Fruit fly (Drosophila melanogaster) whole organism, prepupa: Measurements from ENCODE around the gene ksr.

ENCODE experiments used
- CG10631 ChIP-seq: fragments of 200-800 bp; sonication (Bioruptor generic); optimal IDR thresholded peaks from 2 replicates; lab custom pipeline; 2016; ENCODE audit warnings: missing biosample characterization, missing genetic modification characterization
- CG10669 ChIP-seq: fragments of 200-800 bp; sonication (Bioruptor generic); optimal IDR thresholded peaks from 3 replicates; lab custom pipeline; 2018; ENCODE audit warnings: missing biosample characterization, mild to moderate bottlenecking, missing genetic modification characterization, moderate library complexity
- CG11294 ChIP-seq: fragments of 200-800 bp; sonication (Bioruptor generic); IDR thresholded peaks from 2 replicates; pipeline ENCODE4 v1.3.6; 2022; ENCODE audit warnings: missing biosample characterization, missing genetic modification characterization
- CG11762 ChIP-seq: fragments of 200-800 bp; sonication (Bioruptor generic); optimal IDR thresholded peaks from 3 replicates; lab custom pipeline; 2016; ENCODE audit warnings: missing biosample characterization, missing genetic modification characterization; ENCODE audit not compliant: insufficient read depth
- CG15336 ChIP-seq: fragments of 200-800 bp; sonication (Bioruptor generic); IDR thresholded peaks from 2 replicates; pipeline ENCODE4 v1.3.6; 2022; ENCODE audit warnings: missing biosample characterization, missing genetic modification characterization
- CG1621 ChIP-seq: fragments of 200-800 bp; sonication (Bioruptor generic); optimal IDR thresholded peaks from 3 replicates; lab custom pipeline; 2018; ENCODE audit warnings: missing biosample characterization, mild to moderate bottlenecking, missing genetic modification characterization
- CG16779 ChIP-seq: fragments of 200-800 bp; sonication (Bioruptor generic); optimal IDR thresholded peaks from 3 replicates; lab custom pipeline; 2017; ENCODE audit warnings: missing biosample characterization, mild to moderate bottlenecking, missing genetic modification characterization
- CG31627 ChIP-seq: fragments of 200-800 bp; sonication (Bioruptor generic); optimal IDR thresholded peaks from 3 replicates; lab custom pipeline; 2016; ENCODE audit warnings: missing biosample characterization, missing genetic modification characterization
- CG32006 ChIP-seq: fragments of 200-800 bp; sonication (Bioruptor generic); optimal IDR thresholded peaks from 3 replicates; lab custom pipeline; 2017; ENCODE audit warnings: missing biosample characterization, mild to moderate bottlenecking, missing genetic modification characterization
- CG3919 ChIP-seq: fragments of 200-800 bp; sonication (Bioruptor generic); optimal IDR thresholded peaks from 3 replicates; lab custom pipeline; 2016; ENCODE audit warnings: missing biosample characterization, missing genetic modification characterization
- CG4318 ChIP-seq: fragments of 200-800 bp; sonication (Bioruptor generic); optimal IDR thresholded peaks from 3 replicates; lab custom pipeline; 2017; ENCODE audit warnings: missing biosample characterization, mild to moderate bottlenecking, missing genetic modification characterization
- CG6276 ChIP-seq: fragments of 200-800 bp; sonication (Bioruptor generic); optimal IDR thresholded peaks from 2 replicates; lab custom pipeline; 2017; ENCODE audit warnings: missing biosample characterization, mild to moderate bottlenecking, missing genetic modification characterization
- CG6792 ChIP-seq: fragments of 200-800 bp; sonication (Bioruptor generic); optimal IDR thresholded peaks from 3 replicates; lab custom pipeline; 2016; ENCODE audit warnings: missing biosample characterization, missing genetic modification characterization
- CG6808 ChIP-seq: fragments of 200-800 bp; sonication (Bioruptor generic); optimal IDR thresholded peaks from 3 replicates; lab custom pipeline; 2017; ENCODE audit warnings: missing biosample characterization, missing genetic modification characterization, mild to moderate bottlenecking, moderate library complexity, missing genetic modification reagents
- CG6854 ChIP-seq: fragments of 200-800 bp; sonication (Bioruptor generic); optimal IDR thresholded peaks from 2 replicates; lab custom pipeline; 2017; ENCODE audit warnings: missing biosample characterization, mild to moderate bottlenecking, missing genetic modification characterization
- CG8119 ChIP-seq: fragments of 200-800 bp; sonication (Bioruptor generic); IDR thresholded peaks from 3 replicates; pipeline ENCODE4 v1.3.6; 2022; ENCODE audit warnings: missing biosample characterization, missing genetic modification characterization
- CG8319 ChIP-seq: fragments of 200-800 bp; sonication (Bioruptor generic); optimal IDR thresholded peaks from 3 replicates; lab custom pipeline; 2016; ENCODE audit warnings: missing biosample characterization, missing genetic modification characterization
- CG8632 ChIP-seq: fragments of 200-800 bp; sonication (Bioruptor generic); optimal IDR thresholded peaks from 3 replicates; lab custom pipeline; 2016; ENCODE audit warnings: missing biosample characterization, missing genetic modification characterization
- CG9139 ChIP-seq: fragments of 200-800 bp; sonication (Bioruptor generic); optimal IDR thresholded peaks from 3 replicates; lab custom pipeline; 2017; ENCODE audit warnings: missing biosample characterization, mild to moderate bottlenecking, missing genetic modification characterization
- Eip75B ChIP-seq: fragments of 200-800 bp; sonication (Bioruptor generic); optimal IDR thresholded peaks from 3 replicates; lab custom pipeline; 2016; ENCODE audit warnings: missing biosample characterization, missing genetic modification characterization
- Eip78C ChIP-seq: fragments of 200-800 bp; sonication (Bioruptor generic); peaks from one replicate; lab custom pipeline; 2016; ENCODE audit warnings: missing biosample characterization, missing genetic modification characterization
- Eip93F ChIP-seq: fragments of 200-800 bp; sonication (Bioruptor generic); optimal IDR thresholded peaks from 2 replicates; lab custom pipeline; 2016; ENCODE audit warnings: missing biosample characterization, mild to moderate bottlenecking, missing genetic modification characterization
- Ets21C ChIP-seq: fragments of 200-800 bp; sonication (Bioruptor generic); optimal IDR thresholded peaks from 3 replicates; lab custom pipeline; 2016; ENCODE audit warnings: missing biosample characterization, missing genetic modification characterization
- Ets96B ChIP-seq: fragments of 200-800 bp; optimal IDR thresholded peaks from 2 replicates; lab custom pipeline; 2019; ENCODE audit warnings: missing biosample characterization, mild to moderate bottlenecking, missing genetic modification characterization, moderate library complexity
- Gug ChIP-seq: fragments of 200-800 bp; sonication (Bioruptor generic); IDR thresholded peaks from 2 replicates; pipeline ENCODE4 v1.3.6; 2022; ENCODE audit warnings: missing biosample characterization, missing genetic modification characterization
- Hr38 ChIP-seq: sonication (Bioruptor generic); optimal IDR thresholded peaks from 2 replicates; lab custom pipeline; 2016; ENCODE audit warnings: missing biosample characterization, missing genetic modification characterization
- Met ChIP-seq: fragments of 200-800 bp; sonication (Bioruptor generic); optimal IDR thresholded peaks from 3 replicates; lab custom pipeline; 2016; ENCODE audit warnings: missing biosample characterization, missing genetic modification characterization
- Smox ChIP-seq: fragments of 200-800 bp; sonication (Bioruptor generic); optimal IDR thresholded peaks from 3 replicates; lab custom pipeline; 2016; ENCODE audit warnings: missing biosample characterization, missing genetic modification characterization
- Sox14 ChIP-seq: fragments of 200-800 bp; sonication (Bioruptor generic); optimal IDR thresholded peaks from 3 replicates; lab custom pipeline; 2016; ENCODE audit warnings: missing biosample characterization, missing genetic modification characterization
- Sox15 ChIP-seq: fragments of 200-800 bp; sonication (Bioruptor generic); optimal IDR thresholded peaks from 3 replicates; lab custom pipeline; 2016; ENCODE audit warnings: missing biosample characterization, missing genetic modification characterization
- acj6 ChIP-seq: fragments of 200-800 bp; sonication (Bioruptor generic); optimal IDR thresholded peaks from 3 replicates; lab custom pipeline; 2016; ENCODE audit warnings: missing biosample characterization, missing genetic modification characterization
- cyc ChIP-seq: fragments of 200-800 bp; sonication (Bioruptor generic); optimal IDR thresholded peaks from 3 replicates; lab custom pipeline; 2016; ENCODE audit warnings: missing biosample characterization, missing genetic modification characterization
- dac ChIP-seq: fragments of 200-800 bp; sonication (Bioruptor generic); optimal IDR thresholded peaks from 2 replicates; lab custom pipeline; 2017; ENCODE audit warnings: missing biosample characterization, mild to moderate bottlenecking, missing genetic modification characterization
- eg ChIP-seq: fragments of 200-800 bp; sonication (Bioruptor generic); IDR thresholded peaks from 3 replicates; pipeline ENCODE4 v1.3.6; 2022; ENCODE audit warnings: missing biosample characterization, missing genetic modification characterization
- esn ChIP-seq: fragments of 200-800 bp; sonication (Bioruptor generic); optimal IDR thresholded peaks from 2 replicates; lab custom pipeline; 2016; ENCODE audit warnings: missing biosample characterization, mild to moderate bottlenecking, missing genetic modification characterization, moderate library complexity
- fd59A ChIP-seq: fragments of 200-800 bp; sonication (Bioruptor generic); optimal IDR thresholded peaks from 2 replicates; lab custom pipeline; 2017; ENCODE audit warnings: missing biosample characterization, mild to moderate bottlenecking, missing genetic modification characterization, missing genetic modification reagents
- fd85E ChIP-seq: fragments of 200-800 bp; sonication (Bioruptor generic); optimal IDR thresholded peaks from 3 replicates; lab custom pipeline; 2016; ENCODE audit warnings: missing biosample characterization, missing genetic modification characterization
- lz ChIP-seq: fragments of 200-800 bp; sonication (Bioruptor generic); optimal IDR thresholded peaks from 3 replicates; lab custom pipeline; 2016; ENCODE audit warnings: missing biosample characterization, missing genetic modification characterization
- net ChIP-seq: fragments of 200-800 bp; sonication (Bioruptor generic); optimal IDR thresholded peaks from 3 replicates; lab custom pipeline; 2016; ENCODE audit warnings: missing biosample characterization, missing genetic modification characterization
- pdm3 ChIP-seq: fragments of 200-800 bp; sonication (Bioruptor generic); optimal IDR thresholded peaks from 3 replicates; lab custom pipeline; 2016; ENCODE audit warnings: missing biosample characterization, missing genetic modification characterization
- spab ChIP-seq: fragments of 200-800 bp; sonication (Bioruptor generic); optimal IDR thresholded peaks from 2 replicates; lab custom pipeline; 2017; ENCODE audit warnings: missing biosample characterization, mild to moderate bottlenecking, missing genetic modification characterization, missing genetic modification reagents
- ss ChIP-seq, 2 experiments: fragments of 200-800 bp; sonication (Bioruptor generic); optimal IDR thresholded peaks; 2 replicates in 1 of 2; 3 replicates in 1 of 2; lab custom pipeline; 2017 to 2018; ENCODE audit warnings: mild to moderate bottlenecking in 2 of 2, missing biosample characterization in 2 of 2, missing genetic modification characterization in 2 of 2, moderate library complexity in 1 of 2
- svp ChIP-seq: fragments of 200-800 bp; sonication (Bioruptor generic); peaks from one replicate; lab custom pipeline; 2016; ENCODE audit warnings: missing biosample characterization, missing genetic modification characterization
- vri ChIP-seq: fragments of 200-800 bp; sonication (Bioruptor generic); optimal IDR thresholded peaks from 3 replicates; lab custom pipeline; 2016; ENCODE audit warnings: missing biosample characterization, mild to moderate bottlenecking, missing genetic modification characterization

ksr gene

dm6 chr3R:5518627-5519026, 34.9 kb upstream of the ksr start (continued):
- TF ChIP-seq cyc (GFP tag; lab: Kevin White, UChicago), result peak; percentile 60
- peak; percentile 61; the same call in 1 of the 3 replicates for TF ChIP-seq CG8119 (GFP tag; lab: Robert Waterston, UW)
- TF ChIP-seq fd85E (GFP tag; lab: Kevin White, UChicago), result no peak
- TF ChIP-seq svp, result peak; percentile 91
- TF ChIP-seq CG6808 (GFP tag; lab: Kevin White, UChicago), result peak; percentile 65
- TF ChIP-seq Gug (GFP tag; lab: Robert Waterston, UW), result peak; percentile 43; the same call in 1 of the 2 replicates
- peak; percentile 40 to 93 for TF ChIP-seq ss (GFP tag; optimal IDR thresholded peaks at IDR 0.05; lab: Kevin White, UChicago)
- peak; percentile 51 for TF ChIP-seq CG8319 (GFP tag; lab: Kevin White, UChicago)
- peak; percentile 78 for TF ChIP-seq CG32006 (GFP tag; lab: Kevin White, UChicago)
- TF ChIP-seq acj6 (GFP tag; lab: Kevin White, UChicago), result peak; percentile 63
- TF ChIP-seq eg, result peak; percentile 75
- peak; percentile 94 for TF ChIP-seq Eip78C (GFP tag; lab: Kevin White, UChicago)
- peak; percentile 74 for TF ChIP-seq CG10669 (GFP tag; lab: Kevin White, UChicago)
- peak; percentile 11 for TF ChIP-seq CG11762 (GFP tag; lab: Kevin White, UChicago)
- peak; percentile 72 for TF ChIP-seq CG31627
- TF ChIP-seq dac, result peak; percentile 43
- TF ChIP-seq CG4318 (GFP tag; lab: Kevin White, UChicago), result peak; percentile 40
- peak; percentile 60 for TF ChIP-seq CG6792 (GFP tag; lab: Kevin White, UChicago)
- TF ChIP-seq pdm3 (GFP tag; lab: Kevin White, UChicago), result peak; percentile 74
- peak; percentile 62 for TF ChIP-seq CG6276
- TF ChIP-seq net (GFP tag; lab: Kevin White, UChicago), result peak; percentile 73

- no peak for TF ChIP-seq CG31627
- peak; percentile 90 for TF ChIP-seq svp
Observed at dm6 chr3R:5517876-5518211, 34.1 kb upstream of the ksr start.

DNA sequence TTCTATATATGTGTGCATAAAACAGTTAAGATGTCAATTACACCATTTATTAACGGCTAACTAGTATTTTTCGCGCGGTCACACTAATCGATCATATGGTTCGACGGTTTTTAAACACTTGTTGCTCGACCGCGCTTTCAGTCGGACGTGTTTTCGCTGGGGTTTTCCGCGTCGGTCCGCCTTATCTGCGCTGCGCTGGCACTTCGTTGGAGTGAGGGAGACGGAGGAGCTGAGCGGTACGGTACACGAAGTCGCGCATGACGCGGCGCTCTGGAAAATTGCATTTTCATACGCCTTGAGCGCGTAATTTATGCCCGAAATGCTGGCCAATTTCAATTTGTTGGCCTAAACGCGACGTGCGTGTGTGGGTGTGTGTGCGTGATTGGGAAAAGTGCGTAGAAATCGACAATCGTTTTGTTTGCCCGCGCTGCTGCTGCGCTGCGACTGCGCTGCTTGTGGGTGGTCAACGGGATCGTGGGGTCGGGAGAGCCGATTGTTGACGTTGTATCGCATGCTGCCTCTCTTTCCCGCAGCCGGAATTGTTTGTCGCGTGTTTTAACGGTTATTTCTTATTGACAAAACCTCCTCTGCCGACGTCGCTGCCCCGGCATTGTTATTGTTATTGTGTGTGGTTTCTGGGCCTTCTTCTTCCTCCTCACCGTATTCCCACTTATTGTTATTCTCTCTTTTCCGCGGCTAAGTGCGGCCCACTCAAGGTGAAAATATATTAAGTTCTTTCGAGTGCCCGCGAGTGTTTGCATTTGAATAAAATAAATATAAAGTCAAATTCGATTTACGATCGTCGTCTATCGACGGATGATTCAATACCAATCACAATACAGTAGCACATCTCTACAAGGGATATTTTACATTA, 33.5 kb upstream of the ksr start, which contains the start of gene Itpr:
TSS of gene Itpr (plus strand) at position 116 of the 874 bp plus-strand sequence.
- TF ChIP-seq spab (GFP tag; lab: Kevin White, UChicago) (no peak), CG8319 (GFP tag; lab: Kevin White, UChicago) (no peak), lz (GFP tag; lab: Kevin White, UChicago) (no peak), CG4318 (GFP tag; lab: Kevin White, UChicago) (no peak), net (GFP tag; lab: Kevin White, UChicago) (no peak), Ets21C (no peak), dac (no peak), svp (peak; percentile 93), Sox14 (GFP tag; lab: Kevin White, UChicago) (peak; percentile 14), Eip75B (GFP tag; lab: Kevin White, UChicago) (no peak), CG32006 (GFP tag; lab: Kevin White, UChicago) (no peak), CG6792 (GFP tag; lab: Kevin White, UChicago) (no peak), Eip93F (GFP tag; lab: Kevin White, UChicago) (no peak), CG9139 (GFP tag; lab: Kevin White, UChicago) (peak; percentile 42), fd85E (GFP tag; lab: Kevin White, UChicago) (no peak), CG6854 (peak; percentile 45), CG15336 (GFP tag; lab: Robert Waterston, UW) (no peak), fd59A (GFP tag; lab: Kevin White, UChicago) (no peak), CG11762 (GFP tag; lab: Kevin White, UChicago) (no peak), CG8632 (no peak), CG11294 (GFP tag; lab: Robert Waterston, UW) (no peak), Smox (GFP tag; lab: Kevin White, UChicago) (no peak), CG10631 (no peak), Sox15 (GFP tag; lab: Kevin White, UChicago) (no peak), CG1621 (tag; lab: Kevin White, UChicago) (peak; percentile 24), Eip78C (GFP tag; lab: Kevin White, UChicago) (peak; percentile 58), CG6808 (GFP tag; lab: Kevin White, UChicago) (no peak), cyc (GFP tag; lab: Kevin White, UChicago) (no peak), CG8119 (GFP tag; lab: Robert Waterston, UW) (peak; percentile 28; the same call in 1 of the 3 replicates), Ets96B (no peak), CG16779 (peak; percentile 20), CG6276 (peak; percentile 40), CG3919 (peak; percentile 8), Hr38 (no peak), CG31627 (no peak), Met (GFP tag; lab: Kevin White, UChicago) (no peak), vri (GFP tag; lab: Kevin White, UChicago) (peak; percentile 10), esn (no peak)
